Worm (Caenorhabditis elegans) whole organism, midembryonic: ENCODE data around the gene symk-1.

Experiments used
- T22C8.4 ChIP-seq: fragments of 200-800 bp; sonication (Bioruptor generic); IDR thresholded peaks from 2 replicates; pipeline ENCODE4 v1.3.6; 2022; ENCODE audit warnings: missing genetic modification characterization, missing compliant biosample characterization
- cog-1 ChIP-seq: sonication (generic microtip); optimal IDR thresholded peaks from 2 replicates; lab custom pipeline; 2016; ENCODE audit warnings: missing genetic modification characterization, missing compliant biosample characterization
- flt-1 ChIP-seq: fragments of 200-800 bp; sonication (Bioruptor generic); IDR thresholded peaks from 2 replicates; pipeline ENCODE4 v1.3.6; 2022; ENCODE audit warnings: missing genetic modification characterization, missing compliant biosample characterization
- klf-2 ChIP-seq: fragments of 200-800 bp; sonication (Bioruptor generic); conservative IDR thresholded peaks from 2 replicates; pipeline ENCODE4 v1.3.6; 2022; ENCODE audit warnings: missing genetic modification reagents, missing genetic modification characterization, missing compliant biosample characterization
- med-1 ChIP-seq: sonication (generic microtip); optimal IDR thresholded peaks from 2 replicates; lab custom pipeline; 2017; ENCODE audit warnings: missing genetic modification characterization, mild to moderate bottlenecking, missing compliant biosample characterization, antibody characterized with exemption, missing genetic modification reagents; ENCODE audit not compliant: insufficient read depth
- ref-1 ChIP-seq: fragments of 200-800 bp; sonication (Bioruptor generic); conservative IDR thresholded peaks from 2 replicates; pipeline ENCODE4 v1.3.6; 2022; ENCODE audit warnings: missing genetic modification reagents, missing genetic modification characterization, missing compliant biosample characterization
- tab-1 ChIP-seq: fragments of 200-800 bp; sonication (Bioruptor generic); IDR thresholded peaks from 2 replicates; pipeline ENCODE4 v1.3.6; 2022; ENCODE audit warnings: missing genetic modification characterization, missing compliant biosample characterization
- ztf-23 ChIP-seq: fragments of 200-800 bp; sonication (Bioruptor generic); IDR thresholded peaks from 2 replicates; pipeline ENCODE4 v1.3.6; 2022; ENCODE audit warnings: missing genetic modification reagents, missing genetic modification characterization, missing compliant biosample characterization
- ztf-29 ChIP-seq: fragments of 200-800 bp; sonication (Bioruptor generic); IDR thresholded peaks from 2 replicates; pipeline ENCODE4 v1.3.6; 2022; ENCODE audit warnings: missing genetic modification reagents, missing genetic modification characterization, missing compliant biosample characterization

symk-1 gene

ce11 chrV:8606099-8606696 lies 36.1 kb downstream of the symk-1 start, which contains the start of gene vps-60:
Gene vps-60 (minus strand): TSS chrV:8606128.
- TF ChIP-seq flt-1 (GFP tag; lab: Robert Waterston, UW) (0 out of 2 replicates have a peak, but pooled peaks have one; percentile 26), tab-1 (GFP tag; lab: Robert Waterston, UW) (no peak), ref-1 (GFP tag; lab: Robert Waterston, UW) (no peak), T22C8.4 (GFP tag; lab: Robert Waterston, UW) (no peak), cog-1 (tag; lab: Kevin White, UChicago) (peak; percentile 71), klf-2 (GFP tag; lab: Robert Waterston, UW) (no peak), ztf-23 (GFP tag; lab: Robert Waterston, UW) (0 out of 2 replicates have a peak, but pooled peaks have one; percentile 31), ztf-29 (GFP tag; lab: Robert Waterston, UW) (no peak), med-1 (GFP tag; lab: Kevin White, UChicago) (no peak)

- TF ChIP-seq klf-2 (GFP tag; lab: Robert Waterston, UW): no peak
- no peak for TF ChIP-seq tab-1 (GFP tag; lab: Robert Waterston, UW)
- TF ChIP-seq cog-1 (tag; lab: Kevin White, UChicago): no peak
- no peak for TF ChIP-seq flt-1 (GFP tag; lab: Robert Waterston, UW)
- TF ChIP-seq ztf-29 (GFP tag; lab: Robert Waterston, UW): no peak
- TF ChIP-seq ztf-23 (GFP tag; lab: Robert Waterston, UW): no peak
Observed at ce11 chrV:8607353-8607850, 37.3 kb downstream of the symk-1 start, which contains the start of gene smk-1. Gene smk-1 (plus strand): TSS chrV:8607800.

- TF ChIP-seq flt-1 (GFP tag; lab: Robert Waterston, UW) (no peak), med-1 (GFP tag; lab: Kevin White, UChicago) (no peak), ztf-23 (GFP tag; lab: Robert Waterston, UW) (no peak), ref-1 (GFP tag; lab: Robert Waterston, UW) (no peak), ztf-29 (GFP tag; lab: Robert Waterston, UW) (no peak), cog-1 (tag; lab: Kevin White, UChicago) (no peak), T22C8.4 (GFP tag; lab: Robert Waterston, UW) (no peak), tab-1 (GFP tag; lab: Robert Waterston, UW) (no peak), klf-2 (GFP tag; lab: Robert Waterston, UW) (no peak)
Observed at ce11 chrV:8608483-8608882, 38.4 kb downstream of the symk-1 start.

- 0 out of 2 replicates have a peak, but pooled peaks have one; percentile 42 for TF ChIP-seq ztf-23 (GFP tag; lab: Robert Waterston, UW)
- no peak for TF ChIP-seq cog-1 (tag; lab: Kevin White, UChicago)
Observed at ce11 chrV:8609776-8610529, 39.8 kb downstream of the symk-1 start.

- TF ChIP-seq med-1 (GFP tag; lab: Kevin White, UChicago) (no peak), ref-1 (GFP tag; lab: Robert Waterston, UW) (no peak), flt-1 (GFP tag; lab: Robert Waterston, UW) (no peak), T22C8.4 (GFP tag; lab: Robert Waterston, UW) (no peak), tab-1 (GFP tag; lab: Robert Waterston, UW) (no peak), klf-2 (GFP tag; lab: Robert Waterston, UW) (no peak), cog-1 (tag; lab: Kevin White, UChicago) (no peak), ztf-23 (GFP tag; lab: Robert Waterston, UW) (no peak), ztf-29 (GFP tag; lab: Robert Waterston, UW) (no peak)
Observed at ce11 chrV:8610633-8611404, 40.7 kb downstream of the symk-1 start, which contains the start of gene fip-4. Gene fip-4 (minus strand): TSS chrV:8611268.

DNA sequence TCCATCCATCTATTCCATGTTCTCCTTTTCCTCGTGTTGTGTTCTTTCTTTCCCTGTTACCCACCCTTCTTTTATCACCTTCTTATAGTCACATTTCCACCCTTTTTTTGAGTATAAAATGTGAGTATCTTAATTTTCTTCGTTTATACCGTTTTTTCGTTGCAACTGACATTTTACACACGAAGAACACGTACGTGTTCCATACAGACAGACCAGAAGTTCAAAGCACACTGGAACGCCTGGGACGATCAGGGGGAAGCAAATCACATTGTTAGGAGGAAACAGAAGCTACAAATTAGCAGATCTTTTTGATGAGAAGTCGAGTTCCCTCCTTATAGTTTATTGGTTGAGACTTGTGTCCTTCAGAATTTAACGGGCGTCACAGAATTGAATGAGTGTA lies 45.6 kb downstream of the symk-1 start:
- TF ChIP-seq ztf-29 (GFP tag; lab: Robert Waterston, UW): no peak
- TF ChIP-seq klf-2 (GFP tag; lab: Robert Waterston, UW): no peak

DNA sequence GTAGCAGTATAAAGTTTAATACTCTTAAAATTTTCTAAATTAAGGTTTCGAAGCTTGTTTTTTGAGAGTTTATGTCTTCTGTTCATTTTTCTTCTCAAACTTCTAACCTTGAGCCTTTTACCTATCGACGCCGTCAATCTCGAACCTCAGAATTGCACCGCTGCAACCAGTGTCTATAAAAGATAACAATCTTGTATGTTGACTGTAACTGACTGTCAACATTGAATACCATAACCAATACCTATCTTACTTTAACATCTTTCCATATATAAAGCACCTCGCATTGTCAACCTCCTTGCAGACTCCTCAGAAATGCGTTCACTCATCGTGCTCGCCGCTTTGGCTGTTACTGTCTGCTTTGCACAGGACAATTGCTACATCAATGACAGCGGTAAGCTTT lies 48.6 kb downstream of the symk-1 start, which contains the start of gene grd-5:
Gene grd-5 (plus strand): TSS at position 295 of the 400 bp plus-strand sequence.
- no peak for TF ChIP-seq med-1 (GFP tag; lab: Kevin White, UChicago)
- TF ChIP-seq flt-1 (GFP tag; lab: Robert Waterston, UW): no peak
- no peak for TF ChIP-seq ztf-29 (GFP tag; lab: Robert Waterston, UW)
- no peak for TF ChIP-seq T22C8.4 (GFP tag; lab: Robert Waterston, UW)
- no peak for TF ChIP-seq tab-1 (GFP tag; lab: Robert Waterston, UW)

- no peak for TF ChIP-seq flt-1 (GFP tag; lab: Robert Waterston, UW)
- no peak for TF ChIP-seq tab-1 (GFP tag; lab: Robert Waterston, UW)
- TF ChIP-seq ztf-29 (GFP tag; lab: Robert Waterston, UW): no peak
- TF ChIP-seq med-1 (GFP tag; lab: Kevin White, UChicago): no peak
- TF ChIP-seq ref-1 (GFP tag; lab: Robert Waterston, UW): no peak
- TF ChIP-seq ztf-23 (GFP tag; lab: Robert Waterston, UW): no peak
- no peak for TF ChIP-seq T22C8.4 (GFP tag; lab: Robert Waterston, UW)
- TF ChIP-seq klf-2 (GFP tag; lab: Robert Waterston, UW): no peak
- TF ChIP-seq cog-1 (tag; lab: Kevin White, UChicago): no peak
Observed at ce11 chrV:8621213-8621612, 51.1 kb downstream of the symk-1 start, which contains the start of gene idpc-2. Gene idpc-2 (minus strand): TSS chrV:8621313.
